Worm (Caenorhabditis elegans): ENCODE data around the gene Y8A9A.2.
"Not testable (repeated sequence)": the region's sequence is repeated elsewhere in the genome, so short reads cannot be mapped to it uniquely, and the experiment has no call there.

- TF ChIP-seq fos-1, aly-2, zag-1, ceh-82, lin-39, elt-2, pha-4, jun-1, ztf-4, fkh-2, ztf-11, mml-1, nhr-28 (tag; optimal IDR thresholded peaks at IDR 0.05): not testable (repeated sequence)
Observed at ce11 chrII:3761599-3761998, 33.8 kb upstream of the Y8A9A.2 start, which contains the start of gene T24E12.6.

Data from whole organism, L3 larva.